Worm (Caenorhabditis elegans): ENCODE data around the gene pcdr-1.

ce11 chrX:15627814-15628213 lies 38.7 kb upstream of the pcdr-1 start:
- TF ChIP-seq ztf-18 (tag; optimal IDR thresholded peaks at IDR 0.05) = no peak
- no peak for TF ChIP-seq ceh-58 (GFP tag; IDR thresholded peaks at IDR 0.05)
- no peak for TF ChIP-seq rcor-1 (GFP tag; IDR thresholded peaks at IDR 0.05)
- TF ChIP-seq dpl-1 (GFP tag; optimal IDR thresholded peaks at IDR 0.05) = no peak
- TF ChIP-seq sea-2 (GFP tag; IDR thresholded peaks at IDR 0.05) = no peak
- TF ChIP-seq ztf-25 (GFP tag; IDR thresholded peaks at IDR 0.05) = no peak
- TF ChIP-seq mcd-1 (GFP tag; IDR thresholded peaks at IDR 0.05) = no peak
- no peak for TF ChIP-seq snpc-4 (GFP tag; optimal IDR thresholded peaks at IDR 0.05)
- TF ChIP-seq snpc-4 (tag; optimal IDR thresholded peaks at IDR 0.05) = no peak
- TF ChIP-seq K12H6.12 (tag; optimal IDR thresholded peaks at IDR 0.05) = no peak
- no peak for TF ChIP-seq lag-1 (GFP tag; IDR thresholded peaks at IDR 0.05)
